Fruit fly (Drosophila melanogaster): Measurements from ENCODE around the gene Eig71Ek.

The Eig71Ek gene

DNA sequence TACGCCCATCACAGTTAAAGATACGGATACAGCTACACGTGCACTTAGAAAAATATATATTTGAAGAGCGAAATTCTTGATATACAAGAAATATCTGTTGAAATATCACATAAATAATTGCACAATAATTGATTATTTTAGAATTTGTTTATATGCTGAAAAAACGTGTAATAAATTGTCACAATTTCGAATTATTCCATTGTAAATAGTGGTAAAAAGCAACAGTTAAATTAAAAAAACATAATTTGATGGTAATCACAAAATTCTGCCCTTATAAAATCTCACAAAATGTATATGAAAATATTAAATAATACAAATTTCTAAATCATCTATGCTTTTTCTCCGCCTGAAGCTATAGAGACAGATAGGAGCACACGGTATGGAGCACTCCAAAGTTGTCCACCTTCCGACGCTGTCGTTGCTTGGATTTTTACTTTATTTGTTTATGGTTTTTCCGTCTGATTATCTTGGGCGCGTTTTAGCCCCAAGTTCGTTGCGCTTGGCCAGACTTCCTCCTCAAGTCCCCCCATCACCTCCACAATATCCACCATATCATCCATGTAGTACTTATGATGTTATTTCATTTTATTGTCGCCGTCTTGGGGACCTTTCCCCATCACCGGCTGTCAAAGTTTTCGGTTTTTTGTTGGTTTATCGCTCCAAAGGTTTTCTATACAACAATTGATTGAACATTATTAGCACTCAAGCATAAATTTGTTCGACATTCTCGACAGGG, 43.4 kb downstream of the Eig71Ek start:
- TF ChIP-seq CG12768 (GFP tag; optimal IDR thresholded peaks at IDR 0.05) (no peak), kay (GFP tag; ENCODE audit: borderline replicate concordance) (no peak)

dm6 chr3L:15706199-15706598, 45.2 kb downstream of the Eig71Ek start:
- TF ChIP-seq CG33017 (tag; optimal IDR thresholded peaks at IDR 0.05), result no peak
- TF ChIP-seq tj (GFP tag; optimal IDR thresholded peaks at IDR 0.05), result no peak
- TF ChIP-seq kay (GFP tag; ENCODE audit: borderline replicate concordance), result no peak
- TF ChIP-seq Crg-1 (GFP tag; optimal IDR thresholded peaks at IDR 0.05), result no peak
- no peak for TF ChIP-seq pad (GFP tag; optimal IDR thresholded peaks at IDR 0.05)
- no peak for TF ChIP-seq ovo (GFP tag; optimal IDR thresholded peaks at IDR 0.05)
- TF ChIP-seq CG7101 (tag; optimal IDR thresholded peaks at IDR 0.05), result no peak
- TF ChIP-seq CG14711 (tag; optimal IDR thresholded peaks at IDR 0.05), result no peak
- TF ChIP-seq CG12768 (GFP tag; optimal IDR thresholded peaks at IDR 0.05), result no peak
- TF ChIP-seq Clk (GFP tag; optimal IDR thresholded peaks at IDR 0.05), result no peak
- TF ChIP-seq toe (GFP tag; optimal IDR thresholded peaks at IDR 0.05), result no peak
- TF ChIP-seq Mnt (GFP tag; optimal IDR thresholded peaks at IDR 0.05), result no peak
- no peak for TF ChIP-seq CG5204 (GFP tag; optimal IDR thresholded peaks at IDR 0.05)
- no peak for TF ChIP-seq CG1620 (GFP tag; optimal IDR thresholded peaks at IDR 0.05)
- TF ChIP-seq cic (GFP tag; optimal IDR thresholded peaks at IDR 0.05), result no peak

DNA sequence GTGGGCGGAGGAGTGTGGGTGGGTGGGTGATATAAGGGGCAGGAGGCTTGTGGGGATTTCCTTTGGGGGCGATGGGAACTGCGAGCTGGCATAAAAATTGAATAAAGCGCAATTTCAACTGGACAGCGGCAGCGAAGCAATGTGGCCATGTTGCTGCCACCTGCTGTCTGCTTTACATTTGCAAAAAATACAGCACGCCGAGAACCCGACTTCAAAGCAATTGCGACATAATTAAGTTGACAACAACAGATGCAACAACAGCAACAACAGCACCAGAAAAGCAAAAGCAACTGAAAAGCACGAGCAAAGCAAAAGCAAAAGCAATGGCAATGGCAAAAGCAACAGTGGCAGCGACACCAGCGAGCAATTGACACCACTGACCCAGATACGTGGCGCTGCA, 47.1 kb downstream of the Eig71Ek start:
- TF ChIP-seq cnc (optimal IDR thresholded peaks at IDR 0.05), result no peak
- TF ChIP-seq bab1 (GFP tag; optimal IDR thresholded peaks at IDR 0.05), result no peak

dm6 chr3L:15708579-15708978, 47.5 kb downstream of the Eig71Ek start:
- no peak for TF ChIP-seq CG12768 (GFP tag; optimal IDR thresholded peaks at IDR 0.05)
- no peak for TF ChIP-seq tj (GFP tag; optimal IDR thresholded peaks at IDR 0.05)
- no peak for TF ChIP-seq toe (GFP tag; optimal IDR thresholded peaks at IDR 0.05)
- peak; percentile 9 for TF ChIP-seq bab1 (GFP tag; optimal IDR thresholded peaks at IDR 0.05)

dm6 chr3L:15710125-15710524, 49.1 kb downstream of the Eig71Ek start:
- TF ChIP-seq Hr96 (GFP tag; optimal IDR thresholded peaks at IDR 0.05), result no peak
- TF ChIP-seq cnc (optimal IDR thresholded peaks at IDR 0.05), result no peak

dm6 chr3L:15711164-15711563, 50.1 kb downstream of the Eig71Ek start:
- TF ChIP-seq kay (GFP tag; ENCODE audit: borderline replicate concordance) (no peak), cic (GFP tag; optimal IDR thresholded peaks at IDR 0.05) (no peak), CG7101 (tag; optimal IDR thresholded peaks at IDR 0.05) (no peak), tj (GFP tag; optimal IDR thresholded peaks at IDR 0.05) (no peak), CG11617 (GFP tag; optimal IDR thresholded peaks at IDR 0.05) (no peak), cnc (optimal IDR thresholded peaks at IDR 0.05) (no peak), bab1 (GFP tag; optimal IDR thresholded peaks at IDR 0.05) (no peak), Mnt (GFP tag; optimal IDR thresholded peaks at IDR 0.05) (no peak), toe (GFP tag; optimal IDR thresholded peaks at IDR 0.05) (no peak), ovo (GFP tag; optimal IDR thresholded peaks at IDR 0.05) (no peak), CG14711 (tag; optimal IDR thresholded peaks at IDR 0.05) (no peak), CG33017 (tag; optimal IDR thresholded peaks at IDR 0.05) (no peak), CG12768 (GFP tag; optimal IDR thresholded peaks at IDR 0.05) (no peak), Clk (GFP tag; optimal IDR thresholded peaks at IDR 0.05) (no peak), CG5204 (GFP tag; optimal IDR thresholded peaks at IDR 0.05) (no peak), CG1620 (GFP tag; optimal IDR thresholded peaks at IDR 0.05) (no peak), pad (GFP tag; optimal IDR thresholded peaks at IDR 0.05) (no peak), Crg-1 (GFP tag; optimal IDR thresholded peaks at IDR 0.05) (no peak)
